Worm (Caenorhabditis elegans) whole organism, mixed stage, embryonic: ENCODE results near the gene dnj-26.

Experiments used
- bed-3 ChIP-seq: fragments of 200-800 bp; sonication (Bioruptor generic); optimal IDR thresholded peaks from 3 replicates; lab custom pipeline; 2018; ENCODE audit warnings: mild to moderate bottlenecking, missing genetic modification characterization, moderate library complexity, missing compliant biosample characterization
- ceh-83 ChIP-seq: fragments of 200-800 bp; sonication (Bioruptor generic); optimal IDR thresholded peaks from 2 replicates; lab custom pipeline; 2018; ENCODE audit warnings: mild to moderate bottlenecking, missing genetic modification characterization, missing compliant biosample characterization
- elt-3 ChIP-seq: fragments of 150-350 bp; optimal IDR thresholded peaks from 2 replicates; lab custom pipeline; 2014; ENCODE audit warnings: missing biosample characterization, missing genetic modification characterization
- mls-2 ChIP-seq: sonication (generic microtip); optimal IDR thresholded peaks from 2 replicates; lab custom pipeline; 2016; ENCODE audit warnings: mild to moderate bottlenecking, missing genetic modification characterization, moderate library complexity, missing compliant biosample characterization
- nhr-12 ChIP-seq: fragments of 150-350 bp; optimal IDR thresholded peaks from 2 replicates; lab custom pipeline; 2014; ENCODE audit warnings: missing biosample characterization, missing genetic modification characterization
- nhr-28 ChIP-seq: fragments of 150-350 bp; optimal IDR thresholded peaks from 2 replicates; lab custom pipeline; 2014; ENCODE audit warnings: missing biosample characterization, missing genetic modification characterization
- nhr-76 ChIP-seq: sonication (generic microtip); optimal IDR thresholded peaks from 2 replicates; lab custom pipeline; 2017; ENCODE audit warnings: missing biosample characterization, missing genetic modification characterization
- pha-4 ChIP-seq: fragments of 150-350 bp; optimal IDR thresholded peaks from 2 replicates; lab custom pipeline; 2018; ENCODE audit warnings: missing biosample characterization, missing genetic modification reagents, missing genetic modification characterization
- snpc-4 ChIP-seq: fragments of 150-350 bp; optimal IDR thresholded peaks from 2 replicates; lab custom pipeline; 2014; ENCODE audit warnings: missing biosample characterization, missing genetic modification characterization
- sptf-1 ChIP-seq: sonication (generic microtip); optimal IDR thresholded peaks from 2 replicates; lab custom pipeline; 2017; ENCODE audit warnings: mild to moderate bottlenecking, missing genetic modification characterization, moderate library complexity, missing compliant biosample characterization
- unc-39 ChIP-seq: fragments of 150-350 bp; optimal IDR thresholded peaks from 2 replicates; lab custom pipeline; 2014; ENCODE audit warnings: missing biosample characterization, missing genetic modification characterization
- unc-62 ChIP-seq: fragments of 150-350 bp; optimal IDR thresholded peaks from 2 replicates; lab custom pipeline; 2014; ENCODE audit warnings: missing biosample characterization, missing genetic modification reagents, missing genetic modification characterization
- ztf-11 ChIP-seq: fragments of 150-350 bp; optimal IDR thresholded peaks from 2 replicates; lab custom pipeline; 2014; ENCODE audit warnings: missing biosample characterization, missing genetic modification characterization

ce11 chrIV:12238851-12239250 is 13.6 kb downstream of the dnj-26 start, which contains the start of gene sre-19:
- TF ChIP-seq bed-3 (GFP tag; lab: Kevin White, UChicago) (no peak), nhr-28 (no peak), unc-39 (tag; lab: Kevin White, UChicago) (no peak), mls-2 (tag; lab: Kevin White, UChicago) (no peak), ztf-11 (tag; lab: Kevin White, UChicago) (no peak), pha-4 (tag; lab: Kevin White, UChicago) (no peak), nhr-12 (tag; lab: Kevin White, UChicago) (no peak), nhr-76 (no peak), unc-62 (no peak), sptf-1 (tag; lab: Kevin White, UChicago) (no peak), snpc-4 (tag; lab: Kevin White, UChicago) (no peak), ceh-83 (no peak), elt-3 (tag; lab: Kevin White, UChicago) (no peak)
